Worm (Caenorhabditis elegans): Measurements from ENCODE around the gene Y38E10A.3.

ce11 chrII:12619288-12619687 is 44.7 kb upstream of the Y38E10A.3 start, which contains the start of gene nspe-2:
- TF ChIP-seq him-1 (tag; optimal IDR thresholded peaks at IDR 0.05) (no peak), W03F9.2 (tag; optimal IDR thresholded peaks at IDR 0.05) (no peak), dao-5 (tag; optimal IDR thresholded peaks at IDR 0.05) (no peak)
